Worm (Caenorhabditis elegans) whole organism, L1 larva: ENCODE measurements around the gene F43G6.8.

Experiments used
- F16B12.6 ChIP-seq: fragments of 150-350 bp; optimal IDR thresholded peaks from 2 replicates; lab custom pipeline; 2014; ENCODE audit warnings: missing biosample characterization, missing genetic modification characterization
- blmp-1 ChIP-seq: fragments of 150-350 bp; optimal IDR thresholded peaks from 2 replicates; lab custom pipeline; 2014; ENCODE audit warnings: missing biosample characterization, missing genetic modification characterization
- ceh-8 ChIP-seq: fragments of 200-800 bp; sonication (Bioruptor generic); optimal IDR thresholded peaks from 2 replicates; lab custom pipeline; 2018; ENCODE audit warnings: mild to moderate bottlenecking, missing genetic modification characterization, moderate library complexity, missing compliant biosample characterization
- ceh-82 ChIP-seq, 3 experiments: fragments of 150-350 bp in 1 of 3; sonication (generic microtip) in 2 of 3; optimal IDR thresholded peaks; 2 replicates each; lab custom pipeline; 2014 to 2017; ENCODE audit warnings: missing biosample characterization in 3 of 3, missing genetic modification characterization in 3 of 3
- ceh-90 ChIP-seq: sonication (generic microtip); optimal IDR thresholded peaks from 2 replicates; lab custom pipeline; 2016; ENCODE audit warnings: missing genetic modification characterization, missing compliant biosample characterization
- efl-1 ChIP-seq, 4 experiments: fragments of 150-350 bp; optimal IDR thresholded peaks in 3 of 4; peaks in 1 of 4; 1 replicate in 1 of 4; 2 replicates in 3 of 4; lab custom pipeline; 2014; ENCODE audit warnings: missing biosample characterization in 2 of 4, missing genetic modification characterization in 2 of 4, missing genetic modification reagents in 2 of 4
- egl-13 ChIP-seq: sonication (generic microtip); optimal IDR thresholded peaks from 2 replicates; lab custom pipeline; 2016; ENCODE audit warnings: missing genotype, missing genetic modification reagents, missing genetic modification characterization, missing compliant biosample characterization
- egl-27 ChIP-seq, 2 experiments: fragments of 150-350 bp in 1 of 2; sonication (generic microtip); optimal IDR thresholded peaks; 3 replicates each; lab custom pipeline; 2017 to 2018; ENCODE audit warnings: missing biosample characterization in 2 of 2, missing genetic modification characterization in 2 of 2, missing genetic modification reagents in 2 of 2
- elt-2 ChIP-seq: sonication (generic microtip); optimal IDR thresholded peaks from 2 replicates; lab custom pipeline; 2016; ENCODE audit warnings: missing genetic modification characterization, mild to moderate bottlenecking, inconsistent platforms, missing compliant biosample characterization, missing genetic modification reagents
- elt-3 ChIP-seq, 6 experiments: fragments of 150-350 bp in 1 of 6; sonication (generic microtip); optimal IDR thresholded peaks; 2 replicates each; lab custom pipeline; 2017 to 2018; ENCODE audit warnings: missing biosample characterization in 6 of 6, missing genetic modification characterization in 6 of 6, inconsistent platforms in 1 of 6
- fkh-4 ChIP-seq: sonication (generic microtip); optimal IDR thresholded peaks from 2 replicates; lab custom pipeline; 2016; ENCODE audit warnings: missing compliant biosample characterization, missing genetic modification characterization, borderline replicate concordance
- grh-1 ChIP-seq: fragments of 200-800 bp; sonication (Bioruptor generic); IDR thresholded peaks from 2 replicates; pipeline ENCODE4 v1.3.6; 2022; ENCODE audit warnings: missing genetic modification reagents, missing genetic modification characterization, missing compliant biosample characterization
- lin-13 ChIP-seq: fragments of 150-350 bp; optimal IDR thresholded peaks from 2 replicates; lab custom pipeline; 2014; ENCODE audit warnings: missing biosample characterization, missing genetic modification reagents, missing genetic modification characterization
- lin-35 ChIP-seq, 2 experiments: fragments of 150-350 bp; optimal IDR thresholded peaks; 2 replicates each; lab custom pipeline; 2014; ENCODE audit warnings: missing biosample characterization in 2 of 2, missing genetic modification characterization in 2 of 2, missing genetic modification reagents in 2 of 2
- lin-39 ChIP-seq: fragments of 150-350 bp; optimal IDR thresholded peaks from 2 replicates; lab custom pipeline; 2014; ENCODE audit warnings: missing biosample characterization, missing genetic modification reagents, missing genetic modification characterization
- lir-3 ChIP-seq: sonication (generic microtip); optimal IDR thresholded peaks from 2 replicates; lab custom pipeline; 2016; ENCODE audit warnings: mild to moderate bottlenecking, missing genetic modification characterization, moderate library complexity, missing compliant biosample characterization; ENCODE audit not compliant: poor library complexity
- lsy-2 ChIP-seq, 2 experiments: fragments of 150-350 bp; optimal IDR thresholded peaks; 2 replicates each; lab custom pipeline; 2014; ENCODE audit warnings: missing biosample characterization in 2 of 2, missing genetic modification characterization in 2 of 2
- mdl-1 ChIP-seq, 2 experiments: fragments of 150-350 bp; optimal IDR thresholded peaks; 2 replicates each; lab custom pipeline; 2014 to 2017; ENCODE audit warnings: missing biosample characterization in 2 of 2, missing genetic modification characterization in 2 of 2, inconsistent platforms in 1 of 2
- mef-2 ChIP-seq: fragments of 150-350 bp; optimal IDR thresholded peaks from 2 replicates; lab custom pipeline; 2014; ENCODE audit warnings: missing biosample characterization, missing genetic modification characterization
- nhr-12 ChIP-seq: sonication (generic microtip); optimal IDR thresholded peaks from 2 replicates; lab custom pipeline; 2017; ENCODE audit warnings: missing biosample characterization, missing genetic modification characterization
- nhr-20 ChIP-seq: sonication (generic microtip); optimal IDR thresholded peaks from 2 replicates; lab custom pipeline; 2016; ENCODE audit warnings: mild to moderate bottlenecking, missing genetic modification characterization, missing compliant biosample characterization
- nhr-76 ChIP-seq: sonication (generic microtip); optimal IDR thresholded peaks from 2 replicates; lab custom pipeline; 2017; ENCODE audit warnings: missing biosample characterization, missing genetic modification characterization
- nhr-77 ChIP-seq: fragments of 150-350 bp; optimal IDR thresholded peaks from 2 replicates; lab custom pipeline; 2014; ENCODE audit warnings: missing biosample characterization, missing genetic modification characterization
- nhr-85 ChIP-seq: sonication (generic microtip); peaks from one replicate; lab custom pipeline; 2016; ENCODE audit warnings: missing genetic modification characterization, inconsistent platforms, missing compliant biosample characterization
- nhr-90 ChIP-seq: sonication (generic microtip); optimal IDR thresholded peaks from 2 replicates; lab custom pipeline; 2016; ENCODE audit warnings: mild to moderate bottlenecking, missing genetic modification characterization, missing compliant biosample characterization; ENCODE audit not compliant: poor library complexity
- pqm-1 ChIP-seq: sonication (generic microtip); optimal IDR thresholded peaks from 3 replicates; lab custom pipeline; 2017; ENCODE audit warnings: missing biosample characterization, missing genetic modification characterization
- skn-1 ChIP-seq: fragments of 150-350 bp; optimal IDR thresholded peaks from 2 replicates; lab custom pipeline; 2014; ENCODE audit warnings: missing biosample characterization, missing genetic modification characterization
- snpc-4 ChIP-seq: fragments of 150-350 bp; optimal IDR thresholded peaks from 2 replicates; lab custom pipeline; 2014; ENCODE audit warnings: missing biosample characterization, missing genetic modification characterization
- sptf-1 ChIP-seq: fragments of 150-350 bp; optimal IDR thresholded peaks from 2 replicates; lab custom pipeline; 2014; ENCODE audit warnings: missing biosample characterization, missing genetic modification characterization
- tlp-1 ChIP-seq: fragments of 150-350 bp; optimal IDR thresholded peaks from 2 replicates; lab custom pipeline; 2014; ENCODE audit warnings: missing biosample characterization, missing genetic modification characterization
- unc-130 ChIP-seq: fragments of 150-350 bp; optimal IDR thresholded peaks from 2 replicates; lab custom pipeline; 2017; ENCODE audit warnings: missing biosample characterization, missing genetic modification characterization, inconsistent platforms
- unc-30 ChIP-seq: sonication (generic microtip); optimal IDR thresholded peaks from 2 replicates; lab custom pipeline; 2017; ENCODE audit warnings: missing biosample characterization, missing genetic modification characterization
- unc-86 ChIP-seq: sonication (generic microtip); optimal IDR thresholded peaks from 2 replicates; lab custom pipeline; 2016; ENCODE audit warnings: missing genetic modification characterization, missing compliant biosample characterization
- ztf-4 ChIP-seq: fragments of 150-350 bp; optimal IDR thresholded peaks from 2 replicates; lab custom pipeline; 2014; ENCODE audit warnings: missing biosample characterization, missing genetic modification characterization

Gene F43G6.8

DNA sequence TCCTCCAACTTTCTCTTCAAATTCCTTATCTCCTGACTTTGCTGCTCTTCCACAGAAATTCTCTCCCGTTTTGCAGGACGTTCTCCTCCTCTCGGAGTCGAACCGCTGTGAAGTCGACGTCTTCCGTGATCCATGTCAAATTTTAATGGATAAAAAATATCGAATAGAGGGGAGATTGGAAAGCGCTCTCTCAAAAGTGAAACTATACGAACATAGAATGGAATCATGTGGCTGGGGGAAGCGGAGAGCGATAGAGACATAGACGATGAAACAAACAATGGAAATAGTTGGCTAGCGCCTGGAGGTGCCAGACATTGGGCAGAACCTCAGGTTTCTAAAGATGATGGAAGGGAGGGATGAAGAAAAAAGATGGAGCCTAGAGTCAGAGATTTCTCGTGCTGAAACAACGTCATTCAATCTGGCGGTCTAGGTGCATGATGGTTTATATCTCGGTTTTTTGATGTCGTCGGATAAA, at the start of gene F43G6.8 (continued):
- TF ChIP-seq egl-27 (tag; optimal IDR thresholded peaks at IDR 0.05; lab: Kevin White, UChicago): no peak
- peak; percentile 46 to 64 for TF ChIP-seq lin-35 (GFP tag; optimal IDR thresholded peaks at IDR 0.05; lab: Kevin White, UChicago)
- peak; percentile 21 for TF ChIP-seq skn-1 (tag; lab: Kevin White, UChicago)
- TF ChIP-seq unc-130: peak; percentile 58
- TF ChIP-seq mdl-1 (tag; optimal IDR thresholded peaks at IDR 0.05; lab: Kevin White, UChicago): peak in 1 of 2 experiments; percentile 76
- TF ChIP-seq nhr-12: no peak
- TF ChIP-seq snpc-4 (tag; lab: Kevin White, UChicago): peak; percentile 44
- peak in 1 of 3 experiments; percentile 47 for TF ChIP-seq ceh-82 (tag; optimal IDR thresholded peaks at IDR 0.05; lab: Kevin White, UChicago)
- TF ChIP-seq grh-1 (GFP tag; lab: Robert Waterston, UW): no peak
- peak; percentile 33 for TF ChIP-seq lir-3 (tag; lab: Kevin White, UChicago)
- TF ChIP-seq ztf-4: peak; percentile 2
- TF ChIP-seq egl-13 (tag; lab: Kevin White, UChicago): no peak
- no peak for TF ChIP-seq lin-39 (tag; lab: Kevin White, UChicago)
- TF ChIP-seq unc-86 (tag; lab: Kevin White, UChicago): peak; percentile 12

DNA sequence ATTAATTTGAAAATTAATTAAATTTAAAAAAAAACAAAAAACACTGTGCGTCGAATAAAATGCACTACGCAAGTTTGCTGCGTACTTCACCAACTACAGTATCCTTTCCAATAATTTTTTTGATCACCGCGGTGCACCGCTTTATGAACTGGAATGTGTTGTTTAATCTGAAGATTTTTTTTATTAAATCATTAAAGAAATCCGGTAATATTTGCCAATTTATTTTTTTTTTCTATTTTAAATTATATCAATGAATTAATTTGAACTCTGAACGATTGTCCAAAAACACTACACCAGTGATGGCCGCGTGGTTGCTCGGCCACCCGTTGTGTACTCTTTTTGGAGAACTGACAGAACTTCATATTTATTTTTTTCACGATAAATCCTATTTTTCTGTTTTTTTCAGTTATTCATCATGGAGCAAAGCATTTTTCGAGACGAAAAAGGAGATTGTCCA, 46.8 kb upstream of the F43G6.8 start, which contains the start of gene K12D12.5:
TSS of gene K12D12.5 (plus strand) at position 407 of the 457 bp plus-strand sequence.
- peak in 1 of 2 experiments; percentile 61 for TF ChIP-seq efl-1 (optimal IDR thresholded peaks at IDR 0.05; lab: Kevin White, UChicago)
- TF ChIP-seq efl-1 (GFP tag; optimal IDR thresholded peaks at IDR 0.05 in 1 of 2; lab: Kevin White, UChicago): no peak
- no peak for TF ChIP-seq mef-2 (tag; lab: Kevin White, UChicago)

DNA sequence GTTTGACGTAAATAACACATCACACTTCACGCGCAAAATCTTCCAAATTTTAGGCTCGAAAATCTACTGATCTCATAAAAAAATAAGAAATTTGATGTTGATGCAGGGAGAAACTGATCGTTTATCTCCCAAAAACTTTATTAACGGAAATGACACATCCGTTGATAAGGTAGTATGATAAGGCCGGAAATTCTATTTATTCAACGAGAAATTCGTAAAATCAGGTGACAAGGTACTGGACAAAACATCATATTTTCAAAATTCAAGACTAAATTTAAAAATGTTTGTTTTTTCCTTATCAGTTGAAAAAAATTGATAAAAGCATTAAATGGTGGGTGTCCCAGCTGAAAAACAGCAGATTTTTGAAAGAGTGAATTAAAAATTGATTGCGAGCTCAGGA, 45.9 kb upstream of the F43G6.8 start:
- no peak for TF ChIP-seq lin-39 (tag; lab: Kevin White, UChicago)
- peak in 1 of 2 experiments; percentile 17 for TF ChIP-seq lin-35 (GFP tag; optimal IDR thresholded peaks at IDR 0.05; lab: Kevin White, UChicago)
- TF ChIP-seq nhr-20: no peak
- TF ChIP-seq elt-2 (tag; lab: Kevin White, UChicago): peak; percentile 89

DNA sequence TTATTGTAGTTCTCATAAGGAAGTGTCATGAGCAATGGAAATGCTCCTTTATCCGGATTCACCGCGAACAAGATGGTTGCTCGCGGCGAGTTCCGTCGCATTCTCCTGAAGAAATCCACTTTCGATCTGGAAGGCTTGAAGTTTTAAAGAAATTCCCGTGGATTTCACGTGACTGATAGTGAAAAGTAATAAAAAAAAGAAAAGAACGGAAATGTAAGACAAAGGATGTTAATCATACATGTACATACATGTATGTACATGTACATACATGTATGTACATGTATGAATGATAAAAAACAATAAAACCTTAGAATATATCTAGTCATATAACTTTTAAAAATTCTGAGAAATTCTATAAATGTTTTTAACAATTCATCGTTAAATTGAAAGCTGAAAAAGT, 42.5 kb upstream of the F43G6.8 start, which contains the start of gene clh-1:
TSS of gene clh-1 (minus strand) at position 101 of the 400 bp plus-strand sequence.
- TF ChIP-seq lin-13 (GFP tag; lab: Kevin White, UChicago) (no peak), F16B12.6 (tag; lab: Kevin White, UChicago) (no peak), ceh-8 (GFP tag; lab: Kevin White, UChicago) (no peak), sptf-1 (tag; lab: Kevin White, UChicago) (no peak), nhr-90 (tag; lab: Kevin White, UChicago) (no peak), unc-86 (tag; lab: Kevin White, UChicago) (no peak), nhr-77 (tag; lab: Kevin White, UChicago) (no peak), lir-3 (tag; lab: Kevin White, UChicago) (no peak), fkh-4 (tag; lab: Kevin White, UChicago) (no peak), pqm-1 (tag; lab: Kevin White, UChicago) (no peak), mdl-1 (tag; optimal IDR thresholded peaks at IDR 0.05; lab: Kevin White, UChicago) (no peak), ceh-82 (tag; optimal IDR thresholded peaks at IDR 0.05; lab: Kevin White, UChicago) (no peak), egl-13 (tag; lab: Kevin White, UChicago) (no peak), nhr-76 (tag; lab: Kevin White, UChicago) (no peak), mef-2 (tag; lab: Kevin White, UChicago) (no peak), tlp-1 (no peak), lin-39 (tag; lab: Kevin White, UChicago) (no peak), unc-30 (no peak)

DNA sequence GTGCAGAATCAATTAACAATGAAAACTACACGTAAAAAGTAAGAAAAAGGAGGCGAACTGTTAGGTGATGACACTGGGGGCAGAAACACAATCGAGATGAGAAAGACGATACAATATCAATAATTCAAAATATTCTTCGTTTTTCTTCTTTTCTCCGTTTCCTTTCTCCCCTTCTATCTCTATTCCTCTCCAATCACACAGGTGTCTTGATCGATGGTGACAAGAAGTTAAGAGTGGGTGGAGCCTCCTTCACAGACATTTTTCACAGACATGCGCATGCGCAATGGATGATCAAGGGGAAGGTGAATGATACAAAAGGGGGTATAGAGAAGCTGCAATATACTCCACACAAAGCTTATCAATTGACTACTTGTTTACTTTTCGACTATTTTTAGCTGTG, 40.9 kb upstream of the F43G6.8 start:
- no peak for TF ChIP-seq ceh-90 (tag; lab: Kevin White, UChicago)
- peak in 1 of 6 experiments; percentile 32 for TF ChIP-seq elt-3 (tag; optimal IDR thresholded peaks at IDR 0.05; lab: Kevin White, UChicago)
- peak; percentile 74 for TF ChIP-seq nhr-85 (tag; lab: Kevin White, UChicago)
- peak in 1 of 2 experiments; percentile 1 for TF ChIP-seq lsy-2 (tag; optimal IDR thresholded peaks at IDR 0.05; lab: Kevin White, UChicago)
- no peak for TF ChIP-seq tlp-1
- no peak for TF ChIP-seq efl-1 (optimal IDR thresholded peaks at IDR 0.05; lab: Kevin White, UChicago)
- peak in 1 of 2 experiments; percentile 30 for TF ChIP-seq efl-1 (GFP tag; optimal IDR thresholded peaks at IDR 0.05 in 1 of 2; lab: Kevin White, UChicago)
- TF ChIP-seq blmp-1 (tag; lab: Kevin White, UChicago): peak; percentile 70
